Fruit fly (Drosophila melanogaster) whole organism: Measurements from ENCODE around the gene firl.

Source experiments
- CG8478 ChIP-seq: fragments of >200 bp; optimal IDR thresholded peaks from 2 replicates; lab custom pipeline; 2018; ENCODE audit warnings: inconsistent platforms
- Dll ChIP-seq: fragments of >200 bp; optimal IDR thresholded peaks from 2 replicates; lab custom pipeline; 2017
- EcR ChIP-seq, 2 experiments: fragments of >200 bp; optimal IDR thresholded peaks; 2 replicates each; lab custom pipeline; 2017; ENCODE audit warnings: missing biosample characterization in 2 of 2, missing genetic modification characterization in 2 of 2, missing genetic modification reagents in 2 of 2
- pan ChIP-seq: fragments of >200 bp; optimal IDR thresholded peaks from 2 replicates; lab custom pipeline; 2017
- psq ChIP-seq: fragments of >200 bp; optimal IDR thresholded peaks from 2 replicates; lab custom pipeline; 2017
- usp ChIP-seq: fragments of >200 bp; optimal IDR thresholded peaks from 2 replicates; lab custom pipeline; 2017; ENCODE audit warnings: missing biosample characterization, missing genetic modification characterization, mixed read lengths

DNA sequence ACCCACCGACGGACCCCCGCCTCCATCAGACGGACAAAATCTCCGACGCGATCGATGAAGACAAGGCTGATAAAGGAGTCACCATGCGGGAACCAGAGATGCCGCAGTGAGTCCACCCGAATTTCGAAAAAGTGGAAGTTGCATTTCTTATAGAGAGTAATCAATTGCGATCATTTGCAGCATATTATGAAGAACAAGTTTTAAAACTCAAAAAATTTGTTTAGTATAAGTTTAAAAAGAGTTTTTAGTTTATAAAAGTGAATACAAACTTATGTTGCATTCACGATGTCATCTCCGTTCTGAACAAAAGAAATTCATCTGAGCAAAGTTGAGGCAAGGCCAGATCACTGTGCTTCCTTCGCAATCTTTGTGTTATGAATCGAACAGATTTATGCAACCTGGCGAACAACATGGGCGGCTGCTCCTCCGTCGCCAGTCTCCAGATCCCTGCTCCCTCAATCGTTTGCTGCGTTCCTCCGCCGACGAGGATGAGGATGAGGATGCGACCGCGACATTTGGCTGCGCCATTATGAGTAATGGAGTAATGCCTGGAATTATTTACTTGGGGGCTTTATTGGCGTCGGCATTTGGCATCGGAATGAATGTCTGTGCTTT lies 46.5 kb upstream of the firl start:
- TF ChIP-seq usp (GFP tag; lab: Kevin White, UChicago) (no peak), CG8478 (lab: Kevin White, UChicago) (no peak), Dll (lab: Kevin White, UChicago) (no peak), pan (lab: Kevin White, UChicago) (no peak), EcR (GFP tag; optimal IDR thresholded peaks at IDR 0.05; lab: Kevin White, UChicago) (no peak), psq (lab: Kevin White, UChicago) (no peak)
